Worm (Caenorhabditis elegans) whole organism, young adult: Measurements from ENCODE around the gene F07F6.7.

Source experiments
- B0019.2 ChIP-seq: fragments of 200-800 bp; sonication (Bioruptor generic); conservative IDR thresholded peaks from 2 replicates; pipeline ENCODE4 v1.3.6; 2022; ENCODE audit warnings: missing genetic modification reagents, missing genetic modification characterization, missing compliant biosample characterization
- C06A6.2 ChIP-seq: fragments of 200-800 bp; sonication (Bioruptor generic); conservative IDR thresholded peaks from 2 replicates; pipeline ENCODE4 v1.3.6; 2022; ENCODE audit warnings: missing genetic modification characterization, missing compliant biosample characterization
- C17E4.6 ChIP-seq: fragments of 200-800 bp; sonication (Bioruptor generic); IDR thresholded peaks from 2 replicates; pipeline ENCODE4 v1.3.6; 2022; ENCODE audit warnings: missing genetic modification reagents, missing genetic modification characterization, missing compliant biosample characterization
- D2030.7 ChIP-seq: fragments of 200-800 bp; sonication (Bioruptor generic); IDR thresholded peaks from 2 replicates; pipeline ENCODE4 v1.3.6; 2022; ENCODE audit warnings: missing genetic modification reagents, missing genetic modification characterization, missing compliant biosample characterization
- F37B4.10 ChIP-seq: fragments of 200-800 bp; sonication (Bioruptor generic); IDR thresholded peaks from 2 replicates; pipeline ENCODE4 v1.3.6; 2022; ENCODE audit warnings: missing genetic modification characterization, missing compliant biosample characterization
- F52B5.7 ChIP-seq: sonication (generic microtip); optimal IDR thresholded peaks from 2 replicates; lab custom pipeline; 2016; ENCODE audit warnings: mild to moderate bottlenecking, missing genetic modification characterization, missing compliant biosample characterization
- F55B11.4 ChIP-seq: sonication (generic microtip); optimal IDR thresholded peaks from 2 replicates; lab custom pipeline; 2016; ENCODE audit warnings: missing compliant biosample characterization, missing genetic modification characterization, borderline replicate concordance; ENCODE audit not compliant: insufficient read depth
- F57C9.4 ChIP-seq: sonication (generic microtip); optimal IDR thresholded peaks from 2 replicates; lab custom pipeline; 2017; ENCODE audit warnings: mild to moderate bottlenecking, missing genetic modification characterization, missing compliant biosample characterization
- T07F8.4 ChIP-seq: sonication (generic microtip); optimal IDR thresholded peaks from 2 replicates; lab custom pipeline; 2016; ENCODE audit warnings: mild to moderate bottlenecking, missing genetic modification characterization, moderate library complexity, missing compliant biosample characterization
- Y53G8AR.9 ChIP-seq: fragments of 200-800 bp; sonication (Bioruptor generic); conservative IDR thresholded peaks from 2 replicates; pipeline ENCODE4 v1.3.6; 2022; ENCODE audit warnings: missing genetic modification reagents, missing genetic modification characterization, missing compliant biosample characterization
- ZK185.1 ChIP-seq: sonication (generic microtip); optimal IDR thresholded peaks from 2 replicates; lab custom pipeline; 2016; ENCODE audit warnings: mild to moderate bottlenecking, missing genetic modification characterization, missing compliant biosample characterization; ENCODE audit not compliant: poor library complexity, severe bottlenecking
- ama-1 ChIP-seq, 3 experiments: fragments of 150-350 bp in 1 of 3; sonication (generic microtip) in 2 of 3; optimal IDR thresholded peaks; 2 replicates each; lab custom pipeline; 2014 to 2018; ENCODE audit warnings: missing biosample characterization in 2 of 3, missing genetic modification characterization in 2 of 3, missing genetic modification reagents in 2 of 3
- attf-3 ChIP-seq: fragments of 200-800 bp; sonication (Bioruptor generic); conservative IDR thresholded peaks from 2 replicates; pipeline ENCODE4 v1.3.6; 2022; ENCODE audit warnings: missing genetic modification reagents, missing genetic modification characterization, missing compliant biosample characterization
- ceh-100 ChIP-seq: fragments of 200-800 bp; sonication (Bioruptor generic); IDR thresholded peaks from 2 replicates; pipeline ENCODE4 v1.3.6; 2022; ENCODE audit warnings: missing genetic modification reagents, missing genetic modification characterization, missing compliant biosample characterization
- ceh-27 ChIP-seq: fragments of 200-800 bp; sonication (Bioruptor generic); optimal IDR thresholded peaks from 2 replicates; lab custom pipeline; 2018; ENCODE audit warnings: mild to moderate bottlenecking, missing genetic modification characterization, moderate library complexity, missing compliant biosample characterization
- die-1 ChIP-seq: sonication (generic microtip); optimal IDR thresholded peaks from 2 replicates; lab custom pipeline; 2016; ENCODE audit warnings: missing genotype, mild to moderate bottlenecking, missing genetic modification characterization, missing compliant biosample characterization
- efl-1 ChIP-seq: fragments of 150-350 bp; optimal IDR thresholded peaks from 2 replicates; lab custom pipeline; 2014; ENCODE audit warnings: missing biosample characterization, missing genetic modification reagents, missing genetic modification characterization
- egrh-3 ChIP-seq: fragments of 200-800 bp; sonication (Bioruptor generic); IDR thresholded peaks from 2 replicates; pipeline ENCODE4 v1.3.6; 2022; ENCODE audit warnings: missing genetic modification reagents, missing genetic modification characterization, missing compliant biosample characterization
- ekl-4 ChIP-seq: fragments of 200-800 bp; sonication (Bioruptor generic); IDR thresholded peaks from 2 replicates; pipeline ENCODE4 v1.3.6; 2022; ENCODE audit warnings: missing genetic modification reagents, missing genetic modification characterization, missing compliant biosample characterization
- gei-17 ChIP-seq: fragments of 200-800 bp; sonication (Bioruptor generic); optimal IDR thresholded peaks from 2 replicates; lab custom pipeline; 2018; ENCODE audit warnings: mild to moderate bottlenecking, missing genetic modification characterization, missing compliant biosample characterization
- hlh-12 ChIP-seq: sonication (generic microtip); optimal IDR thresholded peaks from 2 replicates; lab custom pipeline; 2016; ENCODE audit warnings: missing genetic modification characterization, missing compliant biosample characterization
- hrde-1 ChIP-seq: sonication (generic microtip); optimal IDR thresholded peaks from 2 replicates; lab custom pipeline; 2016; ENCODE audit warnings: missing genetic modification characterization, mild to moderate bottlenecking, missing compliant biosample characterization, moderate library complexity, missing genotype, missing genetic modification reagents, borderline replicate concordance
- lin-35 ChIP-seq, 3 experiments: fragments of 150-350 bp in 2 of 3; sonication (generic microtip) in 1 of 3; optimal IDR thresholded peaks; 2 replicates each; lab custom pipeline; 2014 to 2018; ENCODE audit warnings: missing biosample characterization in 3 of 3, missing genetic modification characterization in 3 of 3, missing genetic modification reagents in 3 of 3
- nhr-120 ChIP-seq: fragments of 200-800 bp; sonication (Bioruptor generic); IDR thresholded peaks from 2 replicates; pipeline ENCODE4 v1.3.6; 2022; ENCODE audit warnings: missing genetic modification characterization, missing compliant biosample characterization
- nhr-179 ChIP-seq: sonication (generic microtip); optimal IDR thresholded peaks from 2 replicates; lab custom pipeline; 2016; ENCODE audit warnings: mild to moderate bottlenecking, missing genetic modification characterization, missing compliant biosample characterization
- nhr-90 ChIP-seq: sonication (generic microtip); optimal IDR thresholded peaks from 2 replicates; lab custom pipeline; 2016; ENCODE audit warnings: missing genotype, mild to moderate bottlenecking, missing genetic modification characterization, missing compliant biosample characterization
- rec-8 ChIP-seq, 2 experiments: sonication (generic microtip); optimal IDR thresholded peaks; 2 replicates each; lab custom pipeline; 2016; ENCODE audit warnings: mild to moderate bottlenecking in 2 of 2, missing genetic modification characterization in 2 of 2, missing genetic modification reagents in 2 of 2, missing genotype in 2 of 2, missing biosample characterization in 1 of 2, missing compliant biosample characterization in 1 of 2, moderate library complexity in 1 of 2
- rpc-1 ChIP-seq, 2 experiments: fragments of 150-350 bp in 1 of 2; sonication (generic microtip) in 1 of 2; optimal IDR thresholded peaks; 2 replicates each; lab custom pipeline; 2014 to 2018; ENCODE audit warnings: missing biosample characterization in 1 of 2, missing genetic modification characterization in 1 of 2, missing genetic modification reagents in 1 of 2, missing genotype in 1 of 2
- snpc-4 ChIP-seq, 5 experiments: fragments of 150-350 bp in 1 of 5; sonication (generic microtip) in 4 of 5; optimal IDR thresholded peaks; 2 replicates each; lab custom pipeline; 2014 to 2018; ENCODE audit warnings: missing genetic modification characterization in 5 of 5, missing biosample characterization in 3 of 5, antibody characterized with exemption in 2 of 5, mild to moderate bottlenecking in 2 of 5, missing compliant biosample characterization in 2 of 5, missing genotype in 2 of 5, moderate library complexity in 2 of 5, missing genetic modification reagents in 1 of 5
- sptf-2 ChIP-seq: fragments of 200-800 bp; sonication (Bioruptor generic); optimal IDR thresholded peaks from 2 replicates; lab custom pipeline; 2018; ENCODE audit warnings: mild to moderate bottlenecking, missing genetic modification characterization, missing compliant biosample characterization
- tlf-1 ChIP-seq: fragments of 200-800 bp; sonication (Bioruptor generic); optimal IDR thresholded peaks from 2 replicates; lab custom pipeline; 2018; ENCODE audit warnings: mild to moderate bottlenecking, missing genetic modification characterization, missing compliant biosample characterization
- unc-130 ChIP-seq: sonication (generic microtip); optimal IDR thresholded peaks from 2 replicates; lab custom pipeline; 2016; ENCODE audit warnings: missing genetic modification reagents, missing genetic modification characterization, missing compliant biosample characterization
- unc-62 ChIP-seq: fragments of 150-350 bp; optimal IDR thresholded peaks from 2 replicates; lab custom pipeline; 2014; ENCODE audit warnings: missing biosample characterization, missing genetic modification reagents, missing genetic modification characterization
- ztf-18 ChIP-seq: sonication (generic microtip); optimal IDR thresholded peaks from 2 replicates; lab custom pipeline; 2016; ENCODE audit warnings: missing genotype, mild to moderate bottlenecking, missing genetic modification characterization, missing compliant biosample characterization

The F07F6.7 gene

ce11 chrII:5447381-5447780 lies 23.7 kb upstream of the F07F6.7 start, which contains the start of gene cex-1:
Gene cex-1, plus strand, starts transcription at chrII:5447681.
- TF ChIP-seq C06A6.2 (no peak), hlh-12 (tag; lab: Kevin White, UChicago) (no peak), rpc-1 (optimal IDR thresholded peaks at IDR 0.05; lab: Kevin White, UChicago) (no peak), rpc-1 (tag; optimal IDR thresholded peaks at IDR 0.05; lab: Kevin White, UChicago) (no peak), attf-3 (no peak), ztf-18 (tag; lab: Kevin White, UChicago) (no peak), F52B5.7 (tag; lab: Kevin White, UChicago) (no peak), ZK185.1 (tag; lab: Kevin White, UChicago) (no peak), gei-17 (GFP tag; lab: Kevin White, UChicago) (no peak)

- no peak for TF ChIP-seq hlh-12 (tag; lab: Kevin White, UChicago)
- no peak for TF ChIP-seq lin-35 (GFP tag; optimal IDR thresholded peaks at IDR 0.05; lab: Kevin White, UChicago)
- TF ChIP-seq unc-62, result no peak
- TF ChIP-seq F55B11.4 (tag; lab: Kevin White, UChicago), result no peak
- TF ChIP-seq F37B4.10, result no peak
- no peak for TF ChIP-seq D2030.7 (GFP tag; lab: Robert Waterston, UW)
- no peak for TF ChIP-seq unc-130
- TF ChIP-seq Y53G8AR.9 (GFP tag; lab: Robert Waterston, UW), result no peak
- no peak for TF ChIP-seq ceh-100 (GFP tag; lab: Robert Waterston, UW)
- no peak for TF ChIP-seq nhr-120 (GFP tag; lab: Robert Waterston, UW)
- TF ChIP-seq ceh-27 (GFP tag; lab: Kevin White, UChicago), result no peak
- no peak for TF ChIP-seq B0019.2 (GFP tag; lab: Robert Waterston, UW)
- TF ChIP-seq efl-1 (GFP tag; lab: Kevin White, UChicago), result no peak
- no peak for TF ChIP-seq sptf-2 (GFP tag; lab: Kevin White, UChicago)
- TF ChIP-seq ekl-4 (GFP tag; lab: Robert Waterston, UW), result no peak
- no peak for TF ChIP-seq tlf-1
- TF ChIP-seq, all 124 proteins: peak for 0
Observed at ce11 chrII:5446506-5446905, 22.8 kb upstream of the F07F6.7 start, which contains the start of gene nmr-1. Gene nmr-1, minus strand, starts transcription at chrII:5446606.

ce11 chrII:5437586-5437985 lies 13.9 kb upstream of the F07F6.7 start, which contains the start of gene F07F6.1:
Gene F07F6.1, plus strand, starts transcription at chrII:5437886.
- no peak for TF ChIP-seq ama-1 (optimal IDR thresholded peaks at IDR 0.05; lab: Kevin White, UChicago)
- TF ChIP-seq ama-1 (GFP tag; optimal IDR thresholded peaks at IDR 0.05; lab: Kevin White, UChicago), result no peak
- TF ChIP-seq snpc-4 (GFP tag; optimal IDR thresholded peaks at IDR 0.05; lab: Kevin White, UChicago), result no peak
- TF ChIP-seq snpc-4 (tag; optimal IDR thresholded peaks at IDR 0.05; lab: Kevin White, UChicago), result no peak
- TF ChIP-seq hrde-1 (tag; lab: Kevin White, UChicago), result no peak
- no peak for TF ChIP-seq C17E4.6 (GFP tag; lab: Robert Waterston, UW)
- TF ChIP-seq nhr-179, result no peak
- TF ChIP-seq T07F8.4 (tag; lab: Kevin White, UChicago), result no peak
- TF ChIP-seq rec-8 (tag; optimal IDR thresholded peaks at IDR 0.05; lab: Kevin White, UChicago), result no peak
- no peak for TF ChIP-seq nhr-90 (tag; lab: Kevin White, UChicago)
- no peak for TF ChIP-seq die-1
- TF ChIP-seq unc-130, result no peak
- TF ChIP-seq F57C9.4 (tag; lab: Kevin White, UChicago), result no peak
- no peak for TF ChIP-seq egrh-3 (GFP tag; lab: Robert Waterston, UW)
- no peak for TF ChIP-seq efl-1 (GFP tag; lab: Kevin White, UChicago)
